Worm (Caenorhabditis elegans) whole organism, mixed stage, embryonic: ENCODE data around the gene nhr-12.

Experiments
- M03D4.4 ChIP-seq: sonication (generic microtip); optimal IDR thresholded peaks from 2 replicates; lab custom pipeline; 2017; ENCODE audit warnings: mild to moderate bottlenecking, missing genetic modification characterization, missing compliant biosample characterization
- blmp-1 ChIP-seq: fragments of 150-350 bp; optimal IDR thresholded peaks from 2 replicates; lab custom pipeline; 2014; ENCODE audit warnings: missing biosample characterization, missing genetic modification characterization
- ceh-39 ChIP-seq: fragments of 150-350 bp; optimal IDR thresholded peaks from 2 replicates; lab custom pipeline; 2014; ENCODE audit warnings: missing biosample characterization, missing genetic modification characterization
- ceh-43 ChIP-seq: fragments of 200-800 bp; sonication (Bioruptor generic); optimal IDR thresholded peaks from 2 replicates; lab custom pipeline; 2018; ENCODE audit warnings: mild to moderate bottlenecking, missing genetic modification characterization, moderate library complexity, missing compliant biosample characterization
- ceh-83 ChIP-seq: fragments of 200-800 bp; sonication (Bioruptor generic); optimal IDR thresholded peaks from 2 replicates; lab custom pipeline; 2018; ENCODE audit warnings: mild to moderate bottlenecking, missing genetic modification characterization, missing compliant biosample characterization
- ces-1 ChIP-seq: fragments of 150-350 bp; optimal IDR thresholded peaks from 2 replicates; lab custom pipeline; 2014; ENCODE audit warnings: missing biosample characterization, missing genetic modification reagents, missing genetic modification characterization
- cnd-1 ChIP-seq: fragments of 200-800 bp; sonication (Bioruptor generic); optimal IDR thresholded peaks from 2 replicates; lab custom pipeline; 2018; ENCODE audit warnings: mild to moderate bottlenecking, missing genetic modification characterization, missing compliant biosample characterization
- drap-1 ChIP-seq: fragments of 200-800 bp; sonication (Bioruptor generic); optimal IDR thresholded peaks from 3 replicates; lab custom pipeline; 2018; ENCODE audit warnings: mild to moderate bottlenecking, missing genetic modification characterization, missing compliant biosample characterization
- elt-1 ChIP-seq: sonication (generic microtip); optimal IDR thresholded peaks from 2 replicates; lab custom pipeline; 2017; ENCODE audit warnings: missing genetic modification characterization, mild to moderate bottlenecking, missing compliant biosample characterization, antibody characterized with exemption, moderate library complexity, borderline replicate concordance; ENCODE audit not compliant: insufficient read depth
- elt-3 ChIP-seq: fragments of 150-350 bp; optimal IDR thresholded peaks from 2 replicates; lab custom pipeline; 2014; ENCODE audit warnings: missing biosample characterization, missing genetic modification characterization
- hlh-1 ChIP-seq: fragments of 150-350 bp; optimal IDR thresholded peaks from 2 replicates; lab custom pipeline; 2014; ENCODE audit warnings: missing biosample characterization, missing genetic modification reagents, missing genetic modification characterization
- lin-13 ChIP-seq: fragments of 150-350 bp; optimal IDR thresholded peaks from 2 replicates; lab custom pipeline; 2014; ENCODE audit warnings: missing biosample characterization, missing genetic modification characterization
- lin-32 ChIP-seq: fragments of 200-800 bp; sonication (Bioruptor generic); optimal IDR thresholded peaks from 2 replicates; lab custom pipeline; 2018; ENCODE audit warnings: mild to moderate bottlenecking, missing genetic modification characterization, missing compliant biosample characterization
- lsy-2 ChIP-seq: fragments of 150-350 bp; optimal IDR thresholded peaks from 2 replicates; lab custom pipeline; 2014; ENCODE audit warnings: missing biosample characterization, missing genetic modification characterization
- mab-5 ChIP-seq: fragments of 150-350 bp; optimal IDR thresholded peaks from 2 replicates; lab custom pipeline; 2014; ENCODE audit warnings: missing biosample characterization, missing genetic modification characterization
- mep-1 ChIP-seq: fragments of 150-350 bp; optimal IDR thresholded peaks from 2 replicates; lab custom pipeline; 2017; ENCODE audit warnings: missing biosample characterization, missing genetic modification reagents, missing genetic modification characterization, inconsistent platforms
- nhr-12 ChIP-seq: fragments of 150-350 bp; optimal IDR thresholded peaks from 2 replicates; lab custom pipeline; 2014; ENCODE audit warnings: missing biosample characterization, missing genetic modification characterization
- nhr-2 ChIP-seq: fragments of 150-350 bp; optimal IDR thresholded peaks from 2 replicates; lab custom pipeline; 2014; ENCODE audit warnings: missing biosample characterization, missing genetic modification characterization
- nhr-237 ChIP-seq: fragments of 150-350 bp; optimal IDR thresholded peaks from 2 replicates; lab custom pipeline; 2014; ENCODE audit warnings: missing biosample characterization, missing genetic modification characterization
- nhr-28 ChIP-seq: fragments of 150-350 bp; optimal IDR thresholded peaks from 2 replicates; lab custom pipeline; 2014; ENCODE audit warnings: missing biosample characterization, missing genetic modification characterization
- nhr-76 ChIP-seq: sonication (generic microtip); optimal IDR thresholded peaks from 2 replicates; lab custom pipeline; 2017; ENCODE audit warnings: missing biosample characterization, missing genetic modification characterization
- pha-4 ChIP-seq: fragments of 150-350 bp; optimal IDR thresholded peaks from 2 replicates; lab custom pipeline; 2018; ENCODE audit warnings: missing biosample characterization, missing genetic modification reagents, missing genetic modification characterization
- sem-2 ChIP-seq: fragments of 200-800 bp; sonication (Bioruptor generic); optimal IDR thresholded peaks from 2 replicates; lab custom pipeline; 2018; ENCODE audit warnings: mild to moderate bottlenecking, missing genetic modification characterization, missing compliant biosample characterization
- sptf-1 ChIP-seq: sonication (generic microtip); optimal IDR thresholded peaks from 2 replicates; lab custom pipeline; 2017; ENCODE audit warnings: mild to moderate bottlenecking, missing genetic modification characterization, moderate library complexity, missing compliant biosample characterization
- unc-120 ChIP-seq: sonication (generic microtip); optimal IDR thresholded peaks from 2 replicates; lab custom pipeline; 2017; ENCODE audit warnings: missing genetic modification characterization, missing compliant biosample characterization; ENCODE audit not compliant: poor library complexity, severe bottlenecking
- unc-39 ChIP-seq: fragments of 150-350 bp; optimal IDR thresholded peaks from 2 replicates; lab custom pipeline; 2014; ENCODE audit warnings: missing biosample characterization, missing genetic modification characterization
- unc-62 ChIP-seq: fragments of 150-350 bp; optimal IDR thresholded peaks from 2 replicates; lab custom pipeline; 2014; ENCODE audit warnings: missing biosample characterization, missing genetic modification reagents, missing genetic modification characterization
- zip-8 ChIP-seq: fragments of 150-350 bp; optimal IDR thresholded peaks from 2 replicates; lab custom pipeline; 2014; ENCODE audit warnings: missing biosample characterization, missing genetic modification characterization
- ztf-11 ChIP-seq: fragments of 150-350 bp; optimal IDR thresholded peaks from 2 replicates; lab custom pipeline; 2014; ENCODE audit warnings: missing biosample characterization, missing genetic modification characterization

The nhr-12 gene

ce11 chrV:10084864-10085263 lies 1.0 kb upstream of the nhr-12 start, which contains the start of gene R04B5.6:
TSS of gene R04B5.6 (plus strand) at chrV:10085164.
- TF ChIP-seq elt-3 (tag; lab: Kevin White, UChicago): no peak
- TF ChIP-seq unc-120 (tag; lab: Kevin White, UChicago): no peak
- peak; percentile 6 for TF ChIP-seq hlh-1 (tag; lab: Kevin White, UChicago)
- no peak for TF ChIP-seq nhr-2 (tag; lab: Kevin White, UChicago)

ce11 chrV:10081636-10082035 lies 2.2 kb downstream of the nhr-12 start, which contains the start of gene nhr-205:
TSS of gene nhr-205 (minus strand) at chrV:10081776.
- TF ChIP-seq unc-120 (tag; lab: Kevin White, UChicago) (no peak), lin-32 (GFP tag; lab: Kevin White, UChicago) (no peak), hlh-1 (tag; lab: Kevin White, UChicago) (no peak), drap-1 (GFP tag; lab: Kevin White, UChicago) (no peak), zip-8 (tag; lab: Kevin White, UChicago) (no peak), blmp-1 (tag; lab: Kevin White, UChicago) (no peak), unc-62 (GFP tag; lab: Kevin White, UChicago) (no peak), mab-5 (tag; lab: Kevin White, UChicago) (no peak), ceh-83 (GFP tag; lab: Kevin White, UChicago) (no peak), elt-3 (tag; lab: Kevin White, UChicago) (no peak), M03D4.4 (tag; lab: Kevin White, UChicago) (no peak), nhr-76 (no peak), cnd-1 (no peak), mep-1 (tag; lab: Kevin White, UChicago) (no peak), ceh-39 (no peak), elt-1 (tag; lab: Kevin White, UChicago) (no peak), nhr-28 (tag; lab: Kevin White, UChicago) (no peak), ceh-43 (no peak), lin-13 (tag; lab: Kevin White, UChicago) (no peak)

- TF ChIP-seq M03D4.4 (tag; lab: Kevin White, UChicago): no peak
- TF ChIP-seq pha-4 (tag; lab: Kevin White, UChicago): no peak
- no peak for TF ChIP-seq hlh-1 (tag; lab: Kevin White, UChicago)
- no peak for TF ChIP-seq mab-5 (tag; lab: Kevin White, UChicago)
- TF ChIP-seq nhr-237: no peak
- no peak for TF ChIP-seq drap-1 (GFP tag; lab: Kevin White, UChicago)
- no peak for TF ChIP-seq blmp-1 (tag; lab: Kevin White, UChicago)
- no peak for TF ChIP-seq nhr-76
- TF ChIP-seq unc-39 (tag; lab: Kevin White, UChicago): no peak
- no peak for TF ChIP-seq nhr-12 (tag; lab: Kevin White, UChicago)
- TF ChIP-seq ztf-11 (tag; lab: Kevin White, UChicago): no peak
- no peak for TF ChIP-seq ceh-83 (GFP tag; lab: Kevin White, UChicago)
- no peak for TF ChIP-seq lsy-2 (tag; lab: Kevin White, UChicago)
These were observed 2.9 kb downstream of the nhr-12 start for ce11 chrV:10080905-10081304.

ce11 chrV:10078244-10078643 lies 5.6 kb downstream of the nhr-12 start, which contains the start of gene R04B5.1:
TSS of gene R04B5.1 (minus strand) at chrV:10078344.
- TF ChIP-seq nhr-2 (tag; lab: Kevin White, UChicago) (no peak), nhr-28 (tag; lab: Kevin White, UChicago) (no peak), sptf-1 (no peak), sem-2 (GFP tag; lab: Kevin White, UChicago) (no peak), elt-1 (tag; lab: Kevin White, UChicago) (no peak), pha-4 (tag; lab: Kevin White, UChicago) (no peak), nhr-237 (no peak), elt-3 (tag; lab: Kevin White, UChicago) (no peak), lin-13 (tag; lab: Kevin White, UChicago) (no peak), zip-8 (tag; lab: Kevin White, UChicago) (no peak), unc-120 (tag; lab: Kevin White, UChicago) (no peak)

ce11 chrV:10075441-10075840 lies 8.4 kb downstream of the nhr-12 start, which contains the start of gene F57A8.7:
TSS of gene F57A8.7 (plus strand) at chrV:10075741.
- TF ChIP-seq ztf-11 (tag; lab: Kevin White, UChicago) (no peak), lin-13 (tag; lab: Kevin White, UChicago) (no peak), blmp-1 (tag; lab: Kevin White, UChicago) (no peak), lin-32 (GFP tag; lab: Kevin White, UChicago) (no peak), unc-62 (GFP tag; lab: Kevin White, UChicago) (no peak), elt-1 (tag; lab: Kevin White, UChicago) (no peak), ces-1 (GFP tag; lab: Kevin White, UChicago) (no peak), M03D4.4 (tag; lab: Kevin White, UChicago) (no peak), lsy-2 (tag; lab: Kevin White, UChicago) (no peak), sptf-1 (no peak), sem-2 (GFP tag; lab: Kevin White, UChicago) (no peak), unc-120 (tag; lab: Kevin White, UChicago) (no peak), nhr-28 (tag; lab: Kevin White, UChicago) (no peak), ceh-83 (GFP tag; lab: Kevin White, UChicago) (no peak), mep-1 (tag; lab: Kevin White, UChicago) (no peak), cnd-1 (no peak), ceh-43 (no peak), elt-3 (tag; lab: Kevin White, UChicago) (no peak)
- TF ChIP-seq, all 35 proteins: peak for 0
